Worm (Caenorhabditis elegans) whole organism, L3 larva: ENCODE measurements around the gene ceh-93.
A peak's percentile ranks its signal among the peaks of the same experiment; 100 is the strongest.

Experiments used
- R02D3.7 ChIP-seq: fragments of 150-350 bp; optimal IDR thresholded peaks from 2 replicates; lab custom pipeline; 2014; ENCODE audit warnings: missing biosample characterization, missing genetic modification characterization
- ceh-9 ChIP-seq: sonication (generic microtip); optimal IDR thresholded peaks from 2 replicates; lab custom pipeline; 2018; ENCODE audit warnings: missing biosample characterization, missing genetic modification characterization
- daf-12 ChIP-seq: fragments of 150-350 bp; optimal IDR thresholded peaks from 2 replicates; lab custom pipeline; 2014; ENCODE audit warnings: missing biosample characterization, missing genetic modification reagents, missing genetic modification characterization
- elt-1 ChIP-seq: fragments of 150-350 bp; optimal IDR thresholded peaks from 2 replicates; lab custom pipeline; 2014; ENCODE audit warnings: missing biosample characterization, missing genetic modification characterization
- elt-2 ChIP-seq: sonication (generic microtip); optimal IDR thresholded peaks from 2 replicates; lab custom pipeline; 2016; ENCODE audit warnings: missing genetic modification reagents, mild to moderate bottlenecking, missing genetic modification characterization, missing compliant biosample characterization
- fkh-10 ChIP-seq: sonication (generic microtip); optimal IDR thresholded peaks from 2 replicates; lab custom pipeline; 2017; ENCODE audit warnings: missing biosample characterization, missing genetic modification reagents, missing genetic modification characterization
- lin-39 ChIP-seq: fragments of 150-350 bp; optimal IDR thresholded peaks from 2 replicates; lab custom pipeline; 2018; ENCODE audit warnings: missing biosample characterization, missing genetic modification reagents, missing genetic modification characterization
- nfya-1 ChIP-seq: sonication (generic microtip); optimal IDR thresholded peaks from 2 replicates; lab custom pipeline; 2017; ENCODE audit warnings: missing genetic modification characterization, mild to moderate bottlenecking, missing compliant biosample characterization, antibody characterized with exemption, moderate library complexity; ENCODE audit not compliant: insufficient read depth
- nhr-237 ChIP-seq: fragments of 150-350 bp; optimal IDR thresholded peaks from 2 replicates; lab custom pipeline; 2014; ENCODE audit warnings: missing biosample characterization, missing genetic modification characterization
- nhr-77 ChIP-seq: fragments of 150-350 bp; optimal IDR thresholded peaks from 2 replicates; lab custom pipeline; 2014; ENCODE audit warnings: missing biosample characterization, missing genetic modification characterization
- pha-4 ChIP-seq: fragments of 150-350 bp; optimal IDR thresholded peaks from 2 replicates; lab custom pipeline; 2014; ENCODE audit warnings: missing biosample characterization, missing genetic modification reagents, missing genetic modification characterization
- snpc-4 ChIP-seq: fragments of 150-350 bp; optimal IDR thresholded peaks from 2 replicates; lab custom pipeline; 2014; ENCODE audit warnings: missing biosample characterization, missing genetic modification characterization
- tbx-2 ChIP-seq: sonication (generic microtip); optimal IDR thresholded peaks from 2 replicates; lab custom pipeline; 2016; ENCODE audit warnings: mild to moderate bottlenecking, missing genetic modification characterization, missing compliant biosample characterization
- ztf-4 ChIP-seq: fragments of 150-350 bp; optimal IDR thresholded peaks from 2 replicates; lab custom pipeline; 2014; ENCODE audit warnings: missing biosample characterization, missing genetic modification characterization

DNA sequence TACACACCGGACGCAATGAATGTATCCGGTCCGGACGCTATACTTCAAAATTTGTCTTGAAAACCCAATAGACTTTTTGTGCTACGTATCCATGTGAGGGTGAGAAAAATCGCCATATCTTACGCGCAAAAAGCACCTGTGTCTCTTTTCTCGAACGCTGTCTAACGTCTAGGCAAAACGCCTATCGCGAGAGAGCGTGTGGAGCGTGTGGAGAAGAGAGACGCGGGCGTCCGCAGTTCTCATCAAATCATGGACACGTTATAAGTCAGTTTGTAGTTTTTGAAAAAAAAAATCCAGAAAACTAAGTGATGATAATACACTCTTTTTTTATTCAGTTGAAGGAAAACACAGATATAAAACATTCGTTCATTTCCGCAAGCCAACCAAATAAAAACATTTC lies 7.6 kb downstream of the ceh-93 start:
- TF ChIP-seq pha-4 (peak; percentile 3), lin-39 (tag; lab: Kevin White, UChicago) (no peak), elt-2 (tag; lab: Kevin White, UChicago) (no peak), nfya-1 (tag; lab: Kevin White, UChicago) (no peak), snpc-4 (tag; lab: Kevin White, UChicago) (no peak), fkh-10 (GFP tag; lab: Kevin White, UChicago) (no peak), elt-1 (tag; lab: Kevin White, UChicago) (no peak), ztf-4 (tag; lab: Kevin White, UChicago) (no peak), nhr-237 (tag; lab: Kevin White, UChicago) (no peak), ceh-9 (no peak), R02D3.7 (no peak), daf-12 (tag; lab: Kevin White, UChicago) (no peak), nhr-77 (tag; lab: Kevin White, UChicago) (no peak), tbx-2 (tag; lab: Kevin White, UChicago) (no peak)
